Fruit fly (Drosophila melanogaster) whole organism, embryonic: ENCODE data around the gene CG11700.
A peak's percentile ranks its signal among the peaks of the same experiment; 100 is the strongest.

Source experiments
- Atf6 ChIP-seq: fragments of 200-800 bp; sonication (Bioruptor generic); IDR thresholded peaks from 2 replicates; pipeline ENCODE4 v1.3.6; 2022; ENCODE audit warnings: missing biosample characterization, missing genetic modification characterization
- CG10209 ChIP-seq: fragments of 200-800 bp; sonication (Bioruptor generic); optimal IDR thresholded peaks from 3 replicates; lab custom pipeline; 2017; ENCODE audit warnings: missing biosample characterization, mild to moderate bottlenecking, missing genetic modification characterization, missing genetic modification reagents
- CG10321 ChIP-seq: fragments of 200-800 bp; sonication (Bioruptor generic); IDR thresholded peaks from 2 replicates; pipeline ENCODE4 v1.3.6; 2022; ENCODE audit warnings: missing biosample characterization, missing genetic modification characterization
- CG10543 ChIP-seq: fragments of 200-800 bp; sonication (Bioruptor generic); optimal IDR thresholded peaks from 3 replicates; lab custom pipeline; 2017; ENCODE audit warnings: missing biosample characterization, mild to moderate bottlenecking, missing genetic modification characterization, moderate library complexity
- CG11560 ChIP-seq: fragments of 200-800 bp; sonication (Bioruptor generic); IDR thresholded peaks from 3 replicates; pipeline ENCODE4 v1.3.6; 2022; ENCODE audit warnings: missing biosample characterization, missing genetic modification characterization
- CG12659 ChIP-seq: fragments of 200-800 bp; sonication (Bioruptor generic); optimal IDR thresholded peaks from 3 replicates; lab custom pipeline; 2017; ENCODE audit warnings: mild to moderate bottlenecking, missing biosample characterization, missing genetic modification reagents, missing genetic modification characterization
- CG12769 ChIP-seq: fragments of 200-800 bp; sonication (Bioruptor generic); optimal IDR thresholded peaks from 2 replicates; lab custom pipeline; 2019; ENCODE audit warnings: missing biosample characterization, mild to moderate bottlenecking, missing genetic modification characterization, moderate library complexity
- CG13894 ChIP-seq: fragments of 200-800 bp; sonication (Bioruptor generic); optimal IDR thresholded peaks from 3 replicates; lab custom pipeline; 2018; ENCODE audit warnings: missing biosample characterization, mild to moderate bottlenecking, missing genetic modification characterization, moderate library complexity
- CG1603 ChIP-seq: fragments of 200-800 bp; sonication (Bioruptor generic); optimal IDR thresholded peaks from 2 replicates; lab custom pipeline; 2019; ENCODE audit warnings: missing biosample characterization, mild to moderate bottlenecking, missing genetic modification characterization, moderate library complexity
- CG1647 ChIP-seq: fragments of 200-800 bp; sonication (Bioruptor generic); optimal IDR thresholded peaks from 3 replicates; lab custom pipeline; 2016; ENCODE audit warnings: missing biosample characterization, missing genetic modification characterization
- CG16815 ChIP-seq: fragments of 200-800 bp; sonication (Bioruptor generic); optimal IDR thresholded peaks from 3 replicates; lab custom pipeline; 2017; ENCODE audit warnings: missing biosample characterization, mild to moderate bottlenecking, missing genetic modification characterization
- CG17361 ChIP-seq: fragments of 200-800 bp; sonication (Bioruptor generic); IDR thresholded peaks from 3 replicates; pipeline ENCODE4 v1.3.6; 2022; ENCODE audit warnings: missing biosample characterization, missing genetic modification characterization
- CG17829 ChIP-seq: fragments of 200-800 bp; optimal IDR thresholded peaks from 2 replicates; lab custom pipeline; 2019; ENCODE audit warnings: missing biosample characterization, mild to moderate bottlenecking, missing genetic modification characterization, moderate library complexity
- CG2678 ChIP-seq: fragments of 200-800 bp; sonication (Bioruptor generic); optimal IDR thresholded peaks from 3 replicates; lab custom pipeline; 2019; ENCODE audit warnings: missing biosample characterization, mild to moderate bottlenecking, missing genetic modification characterization, moderate library complexity
- CG31224 ChIP-seq: fragments of 200-800 bp; sonication (Bioruptor generic); IDR thresholded peaks from 2 replicates; pipeline ENCODE4 v1.3.6; 2022; ENCODE audit warnings: missing biosample characterization, missing genetic modification characterization
- CG33213 ChIP-seq: fragments of 200-800 bp; sonication (Bioruptor generic); optimal IDR thresholded peaks from 3 replicates; lab custom pipeline; 2016; ENCODE audit warnings: missing biosample characterization, missing genetic modification characterization
- CG3847 ChIP-seq: fragments of 200-800 bp; sonication (Bioruptor generic); IDR thresholded peaks from 2 replicates; pipeline ENCODE4 v1.3.6; 2022; ENCODE audit warnings: missing biosample characterization, missing genetic modification characterization
- CG4360 ChIP-seq: fragments of 200-800 bp; sonication (Bioruptor generic); IDR thresholded peaks from 2 replicates; pipeline ENCODE4 v1.3.6; 2022; ENCODE audit warnings: missing biosample characterization, missing genetic modification characterization
- CG5180 ChIP-seq: fragments of 200-800 bp; sonication (Bioruptor generic); optimal IDR thresholded peaks from 3 replicates; lab custom pipeline; 2017; ENCODE audit warnings: missing biosample characterization, missing genetic modification characterization, mild to moderate bottlenecking, moderate library complexity, missing genetic modification reagents
- CG6854 ChIP-seq: fragments of 200-800 bp; sonication (Bioruptor generic); optimal IDR thresholded peaks from 3 replicates; lab custom pipeline; 2017; ENCODE audit warnings: missing biosample characterization, mild to moderate bottlenecking, missing genetic modification characterization
- CG7556 ChIP-seq: fragments of 200-800 bp; sonication (Bioruptor generic); optimal IDR thresholded peaks from 2 replicates; lab custom pipeline; 2017; ENCODE audit warnings: missing biosample characterization, mild to moderate bottlenecking, missing genetic modification characterization
- CG9876 ChIP-seq: fragments of 200-800 bp; sonication (Bioruptor generic); optimal IDR thresholded peaks from 2 replicates; lab custom pipeline; 2016; ENCODE audit warnings: missing biosample characterization, missing genetic modification characterization
- CG9932 ChIP-seq: fragments of 200-800 bp; sonication (Bioruptor generic); IDR thresholded peaks from 2 replicates; pipeline ENCODE4 v1.3.6; 2022; ENCODE audit warnings: missing biosample characterization, missing genetic modification characterization
- Dek ChIP-seq: fragments of 200-800 bp; sonication (Bioruptor generic); optimal IDR thresholded peaks from 3 replicates; lab custom pipeline; 2019; ENCODE audit warnings: missing biosample characterization, mild to moderate bottlenecking, missing genetic modification characterization, moderate library complexity
- Doc3 ChIP-seq: fragments of 200-800 bp; sonication (Bioruptor generic); IDR thresholded peaks from 3 replicates; pipeline ENCODE4 v1.3.6; 2022; ENCODE audit warnings: missing biosample characterization, missing genetic modification characterization; ENCODE audit not compliant: partially characterized antibody
- Elba2 ChIP-seq: fragments of 200-800 bp; sonication (Bioruptor generic); optimal IDR thresholded peaks from 3 replicates; lab custom pipeline; 2016; ENCODE audit warnings: missing biosample characterization, missing genetic modification characterization
- Ets65A ChIP-seq: fragments of 200-800 bp; sonication (Bioruptor generic); peaks from one replicate; lab custom pipeline; 2016; ENCODE audit warnings: missing biosample characterization, missing genetic modification characterization
- HLH54F ChIP-seq: fragments of 200-800 bp; sonication (Bioruptor generic); optimal IDR thresholded peaks from 3 replicates; lab custom pipeline; 2016; ENCODE audit warnings: missing biosample characterization, missing genetic modification characterization
- HLHmδ ChIP-seq: fragments of 200-800 bp; sonication (Bioruptor generic); optimal IDR thresholded peaks from 2 replicates; lab custom pipeline; 2018; ENCODE audit warnings: missing biosample characterization, mild to moderate bottlenecking, missing genetic modification characterization, moderate library complexity
- Jarid2 ChIP-seq: fragments of 200-800 bp; sonication (Bioruptor generic); optimal IDR thresholded peaks from 3 replicates; lab custom pipeline; 2017; ENCODE audit warnings: mild to moderate bottlenecking, missing biosample characterization, missing genetic modification reagents, missing genetic modification characterization
- MESR4 ChIP-seq: fragments of 200-800 bp; sonication (Bioruptor generic); optimal IDR thresholded peaks from 2 replicates; lab custom pipeline; 2018; ENCODE audit warnings: missing biosample characterization, mild to moderate bottlenecking, missing genetic modification characterization, moderate library complexity
- Med ChIP-seq: fragments of 200-800 bp; sonication (Bioruptor generic); peaks from one replicate; lab custom pipeline; 2016; ENCODE audit warnings: missing biosample characterization, missing genetic modification characterization, mild to moderate bottlenecking, inconsistent platforms, moderate library complexity
- Nf-YC ChIP-seq: fragments of 200-800 bp; optimal IDR thresholded peaks from 3 replicates; lab custom pipeline; 2019; ENCODE audit warnings: missing biosample characterization, mild to moderate bottlenecking, missing genetic modification characterization, moderate library complexity
- Sox100B ChIP-seq: fragments of 200-800 bp; sonication (Bioruptor generic); optimal IDR thresholded peaks from 3 replicates; lab custom pipeline; 2018; ENCODE audit warnings: missing biosample characterization, mild to moderate bottlenecking, missing genetic modification characterization
- Stat92E ChIP-seq, 3 experiments: fragments of >200 bp in 2 of 3; fragments of 200-800 bp in 1 of 3; sonication (Bioruptor generic) in 1 of 3; optimal IDR thresholded peaks; 2 replicates each; lab custom pipeline; 2017 to 2019; ENCODE audit warnings: missing biosample characterization in 3 of 3, missing genetic modification characterization in 3 of 3, mild to moderate bottlenecking in 1 of 3, moderate library complexity in 1 of 3
- aop ChIP-seq: fragments of 200-800 bp; sonication (Bioruptor generic); IDR thresholded peaks from 2 replicates; pipeline ENCODE4 v1.3.6; 2022; ENCODE audit warnings: missing biosample characterization, missing genetic modification characterization
- cad ChIP-seq: fragments of >200 bp; optimal IDR thresholded peaks from 2 replicates; lab custom pipeline; 2017; ENCODE audit warnings: missing biosample characterization, missing genetic modification characterization
- corto ChIP-seq: fragments of 200-800 bp; sonication (Bioruptor generic); optimal IDR thresholded peaks from 2 replicates; lab custom pipeline; 2016; ENCODE audit warnings: missing biosample characterization, mild to moderate bottlenecking, missing genetic modification characterization, moderate library complexity
- dmrt99B ChIP-seq: fragments of 200-800 bp; sonication (Bioruptor generic); optimal IDR thresholded peaks from 2 replicates; lab custom pipeline; 2018; ENCODE audit warnings: missing biosample characterization, mild to moderate bottlenecking, missing genetic modification characterization, moderate library complexity
- ewg ChIP-seq: fragments of 200-800 bp; sonication (Bioruptor generic); optimal IDR thresholded peaks from 3 replicates; lab custom pipeline; 2017; ENCODE audit warnings: mild to moderate bottlenecking, missing biosample characterization, missing genetic modification reagents, missing genetic modification characterization
- gce ChIP-seq: fragments of 200-800 bp; sonication (Bioruptor generic); IDR thresholded peaks from 3 replicates; pipeline ENCODE4 v1.3.6; 2022; ENCODE audit warnings: missing biosample characterization, missing genetic modification characterization
- gem ChIP-seq: fragments of 200-800 bp; sonication (Bioruptor generic); optimal IDR thresholded peaks from 2 replicates; lab custom pipeline; 2019; ENCODE audit warnings: missing biosample characterization, mild to moderate bottlenecking, missing genetic modification characterization, moderate library complexity
- insv ChIP-seq, 2 experiments: fragments of 200-800 bp; sonication (Bioruptor generic); optimal IDR thresholded peaks; 3 replicates each; lab custom pipeline; 2016 to 2018; ENCODE audit warnings: missing biosample characterization in 2 of 2, missing genetic modification characterization in 2 of 2
- knrl ChIP-seq: fragments of 200-800 bp; sonication (Bioruptor generic); IDR thresholded peaks from 3 replicates; pipeline ENCODE4 v1.3.6; 2022; ENCODE audit warnings: missing biosample characterization, missing genetic modification characterization; ENCODE audit not compliant: partially characterized antibody
- ranshi ChIP-seq: fragments of 200-800 bp; sonication (Bioruptor generic); IDR thresholded peaks from 2 replicates; pipeline ENCODE4 v1.3.6; 2022; ENCODE audit warnings: missing biosample characterization, missing genetic modification characterization
- sens ChIP-seq: fragments of 200-800 bp; sonication (Bioruptor generic); peaks from one replicate; lab custom pipeline; 2016; ENCODE audit warnings: missing biosample characterization, missing genetic modification characterization
- stc ChIP-seq: fragments of 200-800 bp; sonication (Bioruptor generic); IDR thresholded peaks from 2 replicates; pipeline ENCODE4 v1.3.6; 2022; ENCODE audit warnings: missing biosample characterization, missing genetic modification characterization
- tgo ChIP-seq: fragments of 200-800 bp; sonication (Bioruptor generic); IDR thresholded peaks from 3 replicates; pipeline ENCODE4 v1.3.6; 2022; ENCODE audit warnings: missing biosample characterization, missing genetic modification characterization
- wdn ChIP-seq: fragments of 200-800 bp; sonication (Bioruptor generic); IDR thresholded peaks from 2 replicates; pipeline ENCODE4 v1.3.6; 2022; ENCODE audit warnings: missing biosample characterization, missing genetic modification characterization

Gene CG11700

dm6 chrX:6255414-6255915 lies 27.9 kb downstream of the CG11700 start, which contains the start of the genes Rbcn-3A and Spx (continued):
- TF ChIP-seq CG10543 (GFP tag; lab: Kevin White, UChicago) (peak; percentile 16), CG12769 (no peak), Dek (tag; lab: Kevin White, UChicago) (peak; percentile 36), CG31224 (no peak), Nf-YC (tag; lab: Kevin White, UChicago) (peak; percentile 50), knrl (GFP tag; lab: Robert Waterston, UW) (peak; percentile 93), cad (GFP tag; lab: Kevin White, UChicago) (no peak), ewg (GFP tag; lab: Kevin White, UChicago) (no peak), CG12659 (GFP tag; lab: Kevin White, UChicago) (peak; percentile 63), CG13894 (tag; lab: Kevin White, UChicago) (peak; percentile 8), CG1603 (tag; lab: Kevin White, UChicago) (peak; percentile 3), CG4360 (no peak), Sox100B (GFP tag; lab: Kevin White, UChicago) (peak; percentile 5), corto (GFP tag; lab: Kevin White, UChicago) (no peak), Stat92E (GFP tag; optimal IDR thresholded peaks at IDR 0.05; lab: Kevin White, UChicago) (peak in 1 of 3 experiments; percentile 45), CG17829 (no peak), CG7556 (GFP tag; lab: Kevin White, UChicago) (peak; percentile 1), Ets65A (GFP tag; lab: Kevin White, UChicago) (peak; percentile 9), Atf6 (GFP tag; lab: Robert Waterston, UW) (no peak), CG3847 (0 out of 2 replicates have a peak, but pooled peaks have one; percentile 25), HLH54F (GFP tag; lab: Kevin White, UChicago) (no peak)
- TF ChIP-seq, all 482 proteins: peak for 139

dm6 chrX:6254617-6255349 lies 28.6 kb downstream of the CG11700 start:
- no peak for TF ChIP-seq wdn (GFP tag; lab: Robert Waterston, UW)
- TF ChIP-seq CG6854 (GFP tag; lab: Kevin White, UChicago) = no peak
- no peak for TF ChIP-seq CG10321 (GFP tag; lab: Robert Waterston, UW)
- no peak for TF ChIP-seq Doc3 (GFP tag; lab: Robert Waterston, UW)
- TF ChIP-seq HLHmδ (GFP tag; lab: Kevin White, UChicago) = no peak
- TF ChIP-seq CG5180 = no peak
- TF ChIP-seq aop (GFP tag; lab: Robert Waterston, UW) = no peak
- peak; percentile 4 for TF ChIP-seq Jarid2 (GFP tag; lab: Kevin White, UChicago)
- no peak for TF ChIP-seq CG11560
- TF ChIP-seq CG16815 = no peak
- TF ChIP-seq dmrt99B (tag; lab: Kevin White, UChicago) = no peak
- TF ChIP-seq CG12769 = no peak
- TF ChIP-seq Elba2 (GFP tag; lab: Kevin White, UChicago) = peak; percentile 83
- TF ChIP-seq CG33213 (GFP tag; lab: Kevin White, UChicago) = no peak
- no peak for TF ChIP-seq stc
- no peak for TF ChIP-seq CG2678 (tag; lab: Kevin White, UChicago)
- TF ChIP-seq tgo (GFP tag; lab: Robert Waterston, UW) = no peak
- no peak for TF ChIP-seq CG9876
- no peak for TF ChIP-seq ranshi (GFP tag; lab: Robert Waterston, UW)
- no peak for TF ChIP-seq gem (tag; lab: Kevin White, UChicago)
- TF ChIP-seq CG10209 (GFP tag; lab: Kevin White, UChicago) = no peak
- no peak for TF ChIP-seq CG9932
- TF ChIP-seq MESR4 (GFP tag; lab: Kevin White, UChicago) = peak; percentile 30
- no peak for TF ChIP-seq CG17361 (GFP tag; lab: Robert Waterston, UW)
- TF ChIP-seq insv (GFP tag; optimal IDR thresholded peaks at IDR 0.05; lab: Kevin White, UChicago) = peak; percentile 84 to 95
- TF ChIP-seq sens = peak; percentile 37
- TF ChIP-seq CG1647 (GFP tag; lab: Kevin White, UChicago) = no peak
- peak; percentile 60 for TF ChIP-seq Med (GFP tag; lab: Kevin White, UChicago)
- TF ChIP-seq gce (GFP tag; lab: Robert Waterston, UW) = no peak
